Worm (Caenorhabditis elegans) whole organism, young adult: Measurements from ENCODE around the gene C05C12.5.
"Not testable (repeated sequence)": the region's sequence is repeated elsewhere in the genome, so short reads cannot be mapped to it uniquely, and the experiment has no call there.

ENCODE experiments used
- C06A6.2 ChIP-seq: fragments of 200-800 bp; sonication (Bioruptor generic); conservative IDR thresholded peaks from 2 replicates; pipeline ENCODE4 v1.3.6; 2022; ENCODE audit warnings: missing genetic modification characterization, missing compliant biosample characterization
- F37B4.10 ChIP-seq: fragments of 200-800 bp; sonication (Bioruptor generic); IDR thresholded peaks from 2 replicates; pipeline ENCODE4 v1.3.6; 2022; ENCODE audit warnings: missing genetic modification characterization, missing compliant biosample characterization
- Y95B8A.8 ChIP-seq: fragments of 200-800 bp; sonication (Bioruptor generic); IDR thresholded peaks from 2 replicates; pipeline ENCODE4 v1.3.6; 2022; ENCODE audit warnings: missing genetic modification reagents, missing genetic modification characterization, missing compliant biosample characterization
- ZK185.1 ChIP-seq: sonication (generic microtip); optimal IDR thresholded peaks from 2 replicates; lab custom pipeline; 2016; ENCODE audit warnings: mild to moderate bottlenecking, missing genetic modification characterization, missing compliant biosample characterization; ENCODE audit not compliant: poor library complexity, severe bottlenecking
- atf-7 ChIP-seq: sonication (generic microtip); optimal IDR thresholded peaks from 2 replicates; lab custom pipeline; 2017; ENCODE audit warnings: mild to moderate bottlenecking, missing genetic modification characterization, missing compliant biosample characterization
- bed-1 ChIP-seq: fragments of 200-800 bp; sonication (Bioruptor generic); IDR thresholded peaks from 2 replicates; pipeline ENCODE4 v1.3.6; 2022; ENCODE audit warnings: missing genetic modification reagents, missing genetic modification characterization, missing compliant biosample characterization
- bed-2 ChIP-seq: fragments of 200-800 bp; sonication (Bioruptor generic); IDR thresholded peaks from 2 replicates; pipeline ENCODE4 v1.3.6; 2022; ENCODE audit warnings: missing genetic modification reagents, missing genetic modification characterization, missing compliant biosample characterization
- ccch-3 ChIP-seq: fragments of 200-800 bp; sonication (Bioruptor generic); optimal IDR thresholded peaks from 2 replicates; lab custom pipeline; 2018; ENCODE audit warnings: mild to moderate bottlenecking, missing genetic modification characterization, missing compliant biosample characterization
- ceh-100 ChIP-seq: fragments of 200-800 bp; sonication (Bioruptor generic); IDR thresholded peaks from 2 replicates; pipeline ENCODE4 v1.3.6; 2022; ENCODE audit warnings: missing genetic modification reagents, missing genetic modification characterization, missing compliant biosample characterization
- ceh-40 ChIP-seq: fragments of 200-800 bp; sonication (Bioruptor generic); IDR thresholded peaks from 2 replicates; pipeline ENCODE4 v1.3.6; 2022; ENCODE audit warnings: missing genetic modification characterization, missing compliant biosample characterization
- ceh-58 ChIP-seq: fragments of 200-800 bp; sonication (Bioruptor generic); IDR thresholded peaks from 2 replicates; pipeline ENCODE4 v1.3.6; 2022; ENCODE audit warnings: missing genetic modification characterization, missing compliant biosample characterization
- dox-1 ChIP-seq: fragments of 200-800 bp; sonication (Bioruptor generic); IDR thresholded peaks from 2 replicates; pipeline ENCODE4 v1.3.6; 2022; ENCODE audit warnings: missing genetic modification reagents, missing genetic modification characterization, missing compliant biosample characterization
- dpl-1 ChIP-seq: fragments of 150-350 bp; optimal IDR thresholded peaks from 2 replicates; lab custom pipeline; 2014; ENCODE audit warnings: missing biosample characterization, missing genetic modification reagents, missing genetic modification characterization
- efl-1 ChIP-seq: fragments of 150-350 bp; optimal IDR thresholded peaks from 2 replicates; lab custom pipeline; 2014; ENCODE audit warnings: missing biosample characterization, missing genetic modification reagents, missing genetic modification characterization
- egl-44 ChIP-seq: fragments of 200-800 bp; sonication (Bioruptor generic); IDR thresholded peaks from 2 replicates; pipeline ENCODE4 v1.3.6; 2022; ENCODE audit warnings: missing genetic modification reagents, missing genetic modification characterization, missing compliant biosample characterization
- ets-4 ChIP-seq: fragments of 200-800 bp; sonication (Bioruptor generic); optimal IDR thresholded peaks from 2 replicates; lab custom pipeline; 2018; ENCODE audit warnings: mild to moderate bottlenecking, missing genetic modification characterization, missing compliant biosample characterization
- fkh-3 ChIP-seq: sonication (generic microtip); optimal IDR thresholded peaks from 2 replicates; lab custom pipeline; 2016; ENCODE audit warnings: mild to moderate bottlenecking, missing genetic modification characterization, missing compliant biosample characterization
- him-1 ChIP-seq: sonication (generic microtip); optimal IDR thresholded peaks from 2 replicates; lab custom pipeline; 2016; ENCODE audit warnings: missing genotype, missing genetic modification reagents, missing genetic modification characterization, missing compliant biosample characterization
- hlh-12 ChIP-seq: sonication (generic microtip); optimal IDR thresholded peaks from 2 replicates; lab custom pipeline; 2016; ENCODE audit warnings: missing genetic modification characterization, missing compliant biosample characterization
- let-607 ChIP-seq, 2 experiments: fragments of 200-800 bp in 1 of 2; sonication (Bioruptor generic) in 1 of 2; sonication (generic microtip) in 1 of 2; optimal IDR thresholded peaks; 2 replicates each; lab custom pipeline; 2016 to 2018; ENCODE audit warnings: mild to moderate bottlenecking in 2 of 2, missing compliant biosample characterization in 2 of 2, missing genetic modification characterization in 2 of 2, moderate library complexity in 2 of 2, missing genotype in 1 of 2
- lin-35 ChIP-seq, 3 experiments: fragments of 150-350 bp in 2 of 3; sonication (generic microtip) in 1 of 3; optimal IDR thresholded peaks; 2 replicates each; lab custom pipeline; 2014 to 2018; ENCODE audit warnings: missing biosample characterization in 3 of 3, missing genetic modification characterization in 3 of 3, missing genetic modification reagents in 3 of 3
- lin-40 ChIP-seq: sonication (generic microtip); optimal IDR thresholded peaks from 2 replicates; lab custom pipeline; 2016; ENCODE audit warnings: missing genetic modification characterization, mild to moderate bottlenecking, missing compliant biosample characterization, missing genotype, missing genetic modification reagents
- lsy-27 ChIP-seq: sonication (generic microtip); optimal IDR thresholded peaks from 2 replicates; lab custom pipeline; 2017; ENCODE audit warnings: missing genetic modification characterization, mild to moderate bottlenecking, missing compliant biosample characterization, antibody characterized with exemption, missing genotype, borderline replicate concordance; ENCODE audit not compliant: insufficient read depth
- madf-3 ChIP-seq: fragments of 200-800 bp; sonication (Bioruptor generic); IDR thresholded peaks from 2 replicates; pipeline ENCODE4 v1.3.6; 2022; ENCODE audit warnings: missing genetic modification reagents, missing genetic modification characterization, missing compliant biosample characterization
- nhr-120 ChIP-seq: fragments of 200-800 bp; sonication (Bioruptor generic); IDR thresholded peaks from 2 replicates; pipeline ENCODE4 v1.3.6; 2022; ENCODE audit warnings: missing genetic modification characterization, missing compliant biosample characterization
- nhr-179 ChIP-seq: sonication (generic microtip); optimal IDR thresholded peaks from 2 replicates; lab custom pipeline; 2016; ENCODE audit warnings: mild to moderate bottlenecking, missing genetic modification characterization, missing compliant biosample characterization
- nhr-80 ChIP-seq: sonication (generic microtip); optimal IDR thresholded peaks from 2 replicates; lab custom pipeline; 2016; ENCODE audit warnings: missing genetic modification characterization, missing compliant biosample characterization
- pbrm-1 ChIP-seq: fragments of 200-800 bp; sonication (Bioruptor generic); IDR thresholded peaks from 2 replicates; pipeline ENCODE4 v1.3.6; 2022; ENCODE audit warnings: missing genetic modification reagents, missing genetic modification characterization, missing compliant biosample characterization
- pha-4 ChIP-seq: fragments of 150-350 bp; sonication (generic microtip); optimal IDR thresholded peaks from 2 replicates; lab custom pipeline; 2014; ENCODE audit warnings: missing biosample characterization, missing genetic modification reagents, missing genetic modification characterization
- snpc-1.1 ChIP-seq: sonication (generic microtip); optimal IDR thresholded peaks from 2 replicates; lab custom pipeline; 2017; ENCODE audit warnings: missing genetic modification characterization, mild to moderate bottlenecking, missing compliant biosample characterization, antibody characterized with exemption, moderate library complexity, missing genotype, missing genetic modification reagents; ENCODE audit not compliant: insufficient read depth
- tlf-1 ChIP-seq: fragments of 200-800 bp; sonication (Bioruptor generic); optimal IDR thresholded peaks from 2 replicates; lab custom pipeline; 2018; ENCODE audit warnings: mild to moderate bottlenecking, missing genetic modification characterization, missing compliant biosample characterization
- zim-3 ChIP-seq: sonication (generic microtip); optimal IDR thresholded peaks from 2 replicates; lab custom pipeline; 2017; ENCODE audit warnings: mild to moderate bottlenecking, missing genetic modification characterization, moderate library complexity, missing compliant biosample characterization
- ztf-22 ChIP-seq: fragments of 200-800 bp; sonication (Bioruptor generic); optimal IDR thresholded peaks from 2 replicates; lab custom pipeline; 2018; ENCODE audit warnings: mild to moderate bottlenecking, missing genetic modification characterization, moderate library complexity, missing compliant biosample characterization
- ztf-25 ChIP-seq: fragments of 200-800 bp; sonication (Bioruptor generic); IDR thresholded peaks from 2 replicates; pipeline ENCODE4 v1.3.6; 2022; ENCODE audit warnings: missing genetic modification reagents, missing genetic modification characterization, missing compliant biosample characterization
- ztf-28 ChIP-seq: fragments of 200-800 bp; sonication (Bioruptor generic); IDR thresholded peaks from 2 replicates; pipeline ENCODE4 v1.3.6; 2022; ENCODE audit warnings: missing genetic modification reagents, missing genetic modification characterization, missing compliant biosample characterization

The C05C12.5 gene

ce11 chrIV:11261535-11261934, 550 bp upstream of the C05C12.5 start, which contains the start of gene F54D1.1:
Gene F54D1.1, plus strand, starts transcription at chrIV:11261835.
- TF ChIP-seq bed-2 (GFP tag; lab: Robert Waterston, UW) (no peak), pbrm-1 (GFP tag; lab: Robert Waterston, UW) (no peak), let-607 (tag; optimal IDR thresholded peaks at IDR 0.05; lab: Kevin White, UChicago) (no peak), zim-3 (tag; lab: Kevin White, UChicago) (no peak), ceh-40 (GFP tag; lab: Robert Waterston, UW) (no peak), tlf-1 (GFP tag; lab: Kevin White, UChicago) (no peak), ccch-3 (no peak), C06A6.2 (no peak), Y95B8A.8 (GFP tag; lab: Robert Waterston, UW) (no peak), efl-1 (no peak), ztf-28 (GFP tag; lab: Robert Waterston, UW) (no peak), snpc-1.1 (tag; lab: Kevin White, UChicago) (no peak)

- TF ChIP-seq atf-7 (tag; lab: Kevin White, UChicago) (no peak), him-1 (no peak), bed-1 (GFP tag; lab: Robert Waterston, UW) (no peak), egl-44 (GFP tag; lab: Robert Waterston, UW) (no peak), fkh-3 (tag; lab: Kevin White, UChicago) (no peak), nhr-80 (tag; lab: Kevin White, UChicago) (peak; percentile 97), lin-40 (tag; lab: Kevin White, UChicago) (no peak)
Measured at ce11 chrIV:11259485-11259972, 1.5 kb downstream of the C05C12.5 start, which contains the start of gene gtl-1. Gene gtl-1, minus strand, starts transcription at chrIV:11259535.

ce11 chrIV:11257476-11257875, 3.5 kb downstream of the C05C12.5 start:
- peak; percentile 57 for TF ChIP-seq dox-1 (GFP tag; lab: Robert Waterston, UW)
- no peak for TF ChIP-seq madf-3 (GFP tag; lab: Robert Waterston, UW)
- TF ChIP-seq ceh-100 (GFP tag; lab: Robert Waterston, UW): no peak
- no peak for TF ChIP-seq nhr-179
- no peak for TF ChIP-seq ZK185.1 (tag; lab: Kevin White, UChicago)
- no peak for TF ChIP-seq dpl-1 (GFP tag; lab: Kevin White, UChicago)
- peak; percentile 56 for TF ChIP-seq ets-4
- TF ChIP-seq ztf-22: no peak
- TF ChIP-seq nhr-80 (tag; lab: Kevin White, UChicago): peak; percentile 95

ce11 chrIV:11253689-11254088, 7.3 kb downstream of the C05C12.5 start, which contains the start of gene C05C12.1:
Gene C05C12.1, plus strand, starts transcription at chrIV:11253989.
- not testable (repeated sequence) for TF ChIP-seq ztf-25; lsy-27; nhr-120 (GFP tag; lab: Robert Waterston, UW)

ce11 chrIV:11248031-11248631, 12.9 kb downstream of the C05C12.5 start, which contains the start of gene C05C12.4:
Gene C05C12.4, minus strand, starts transcription at chrIV:11248081.
- peak in 1 of 2 experiments; percentile 20 for TF ChIP-seq let-607 (tag; optimal IDR thresholded peaks at IDR 0.05; lab: Kevin White, UChicago)
- TF ChIP-seq F37B4.10 (GFP tag; lab: Robert Waterston, UW): no peak
- TF ChIP-seq lin-35 (GFP tag; optimal IDR thresholded peaks at IDR 0.05; lab: Kevin White, UChicago): no peak
- no peak for TF ChIP-seq ceh-58 (GFP tag; lab: Robert Waterston, UW)
- peak; percentile 4 for TF ChIP-seq pha-4 (tag; lab: Kevin White, UChicago)
- no peak for TF ChIP-seq hlh-12 (tag; lab: Kevin White, UChicago)
- no peak for TF ChIP-seq bed-2 (GFP tag; lab: Robert Waterston, UW)
- peak; percentile 35 for TF ChIP-seq nhr-80 (tag; lab: Kevin White, UChicago)
- TF ChIP-seq, all 124 proteins: peak for 3
